Fruit fly (Drosophila melanogaster) whole organism, wandering third instar larva: ENCODE data around the gene janB.

Experiments
- Abd-B ChIP-seq: fragments of >200 bp; optimal IDR thresholded peaks from 2 replicates; lab custom pipeline; 2017; ENCODE audit warnings: missing biosample characterization, missing genetic modification characterization
- CG32264 ChIP-seq: fragments of 200-800 bp; sonication (Bioruptor generic); optimal IDR thresholded peaks from 2 replicates; lab custom pipeline; 2016; ENCODE audit warnings: missing biosample characterization, missing genetic modification characterization
- CG9705 ChIP-seq: fragments of 200-800 bp; sonication (Bioruptor generic); optimal IDR thresholded peaks from 2 replicates; lab custom pipeline; 2018; ENCODE audit warnings: missing biosample characterization, mild to moderate bottlenecking, missing genetic modification characterization
- CrebA ChIP-seq: fragments of 200-800 bp; sonication (Bioruptor generic); optimal IDR thresholded peaks from 2 replicates; lab custom pipeline; 2016; ENCODE audit warnings: missing biosample characterization, mild to moderate bottlenecking, missing genetic modification characterization, borderline replicate concordance
- Dfd ChIP-seq: fragments of >200 bp; optimal IDR thresholded peaks from 2 replicates; lab custom pipeline; 2017; ENCODE audit warnings: missing biosample characterization, missing genetic modification characterization
- Dif ChIP-seq: fragments of 200-275, 200-300 bp; sonication (Bioruptor generic); optimal IDR thresholded peaks from 2 replicates; lab custom pipeline; 2018; ENCODE audit warnings: missing biosample characterization, missing genetic modification characterization; ENCODE audit not compliant: partially characterized antibody
- GATAd ChIP-seq: sonication (Bioruptor generic); optimal IDR thresholded peaks from 2 replicates; lab custom pipeline; 2016; ENCODE audit warnings: missing biosample characterization, missing genetic modification characterization
- HLH106 ChIP-seq: fragments of 200-800 bp; optimal IDR thresholded peaks from 3 replicates; lab custom pipeline; 2019; ENCODE audit warnings: missing biosample characterization, mild to moderate bottlenecking, missing genetic modification characterization, moderate library complexity
- Hnf4 ChIP-seq: fragments of 200-800 bp; sonication (Bioruptor generic); optimal IDR thresholded peaks from 2 replicates; lab custom pipeline; 2016; ENCODE audit warnings: missing biosample characterization, mild to moderate bottlenecking, missing genetic modification characterization
- Hr78 ChIP-seq: fragments of >200 bp; optimal IDR thresholded peaks from 2 replicates; lab custom pipeline; 2017; ENCODE audit warnings: missing biosample characterization, missing genetic modification characterization
- Hr83 ChIP-seq: fragments of 200-300 bp; sonication (Bioruptor generic); optimal IDR thresholded peaks from 2 replicates; lab custom pipeline; 2016; ENCODE audit warnings: missing biosample characterization, mild to moderate bottlenecking, missing genetic modification characterization, moderate library complexity; ENCODE audit not compliant: poor library complexity, severe bottlenecking
- Jra ChIP-seq: sonication (Bioruptor generic); optimal IDR thresholded peaks from 2 replicates; lab custom pipeline; 2016; ENCODE audit warnings: missing biosample characterization, missing genetic modification characterization
- Mio ChIP-seq: sonication (Bioruptor generic); optimal IDR thresholded peaks from 2 replicates; lab custom pipeline; 2016; ENCODE audit warnings: missing biosample characterization, missing genetic modification characterization
- Myc ChIP-seq: fragments of >200 bp; optimal IDR thresholded peaks from 2 replicates; lab custom pipeline; 2017
- N ChIP-seq: fragments of >200 bp; optimal IDR thresholded peaks from 2 replicates; lab custom pipeline; 2018; ENCODE audit warnings: missing biosample characterization, missing external identifiers, missing genetic modification characterization
- OdsH ChIP-seq: fragments of 200-800 bp; sonication (Bioruptor generic); optimal IDR thresholded peaks from 2 replicates; lab custom pipeline; 2016; ENCODE audit warnings: missing biosample characterization, mild to moderate bottlenecking, missing genetic modification characterization
- Rel ChIP-seq, 2 experiments: fragments of 200-800 bp; sonication (Bioruptor generic) in 1 of 2; optimal IDR thresholded peaks; 2 replicates in 1 of 2; 3 replicates in 1 of 2; lab custom pipeline; 2016 to 2019; ENCODE audit warnings: mild to moderate bottlenecking in 2 of 2, missing biosample characterization in 2 of 2, missing genetic modification characterization in 2 of 2, moderate library complexity in 1 of 2
- Sp1 ChIP-seq: fragments of 200-800 bp; sonication (Bioruptor generic); optimal IDR thresholded peaks from 3 replicates; lab custom pipeline; 2019; ENCODE audit warnings: missing biosample characterization, mild to moderate bottlenecking, missing genetic modification characterization, moderate library complexity
- Vsx2 ChIP-seq: fragments of 200-300, 225-300 bp; sonication (Bioruptor generic); optimal IDR thresholded peaks from 2 replicates; lab custom pipeline; 2018; ENCODE audit warnings: missing biosample characterization, missing genetic modification characterization; ENCODE audit not compliant: partially characterized antibody
- br ChIP-seq: fragments of 200-800 bp; sonication (Bioruptor generic); optimal IDR thresholded peaks from 2 replicates; lab custom pipeline; 2016; ENCODE audit warnings: missing biosample characterization, missing genetic modification characterization
- brk ChIP-seq: fragments of 200-800 bp; sonication (Bioruptor generic); optimal IDR thresholded peaks from 2 replicates; lab custom pipeline; 2016; ENCODE audit warnings: missing biosample characterization, mild to moderate bottlenecking, missing genetic modification characterization
- dl ChIP-seq, 2 experiments: fragments of 175-275, 200-275 bp in 1 of 2; fragments of 200-275 bp in 1 of 2; sonication (Bioruptor generic); optimal IDR thresholded peaks; lab custom pipeline; 2018; ENCODE audit warnings: mild to moderate bottlenecking in 2 of 2, missing biosample characterization in 2 of 2, missing genetic modification characterization in 2 of 2, moderate library complexity in 2 of 2; ENCODE audit not compliant: partially characterized antibody in 2 of 2, insufficient read depth in 1 of 2
- dmrt93B ChIP-seq: fragments of 200-800 bp; sonication (Bioruptor generic); optimal IDR thresholded peaks from 2 replicates; lab custom pipeline; 2018; ENCODE audit warnings: missing biosample characterization, mild to moderate bottlenecking, missing genetic modification characterization
- dsf ChIP-seq: sonication (Bioruptor generic); optimal IDR thresholded peaks from 2 replicates; lab custom pipeline; 2016; ENCODE audit warnings: missing biosample characterization, missing genetic modification characterization, borderline replicate concordance
- ey ChIP-seq: fragments of 200-800 bp; sonication (Bioruptor generic); optimal IDR thresholded peaks from 2 replicates; lab custom pipeline; 2016; ENCODE audit warnings: missing biosample characterization, missing genetic modification characterization
- foxo ChIP-seq, 2 experiments: fragments of 200-800 bp; sonication (Bioruptor generic); optimal IDR thresholded peaks; 2 replicates in 1 of 2; 3 replicates in 1 of 2; lab custom pipeline; 2016 to 2017; ENCODE audit warnings: missing biosample characterization in 2 of 2, missing genetic modification characterization in 2 of 2
- fru ChIP-seq: fragments of 200-800 bp; sonication (Bioruptor generic); optimal IDR thresholded peaks from 3 replicates; lab custom pipeline; 2016; ENCODE audit warnings: missing biosample characterization, mild to moderate bottlenecking, missing genetic modification characterization
- h ChIP-seq: fragments of 200-800 bp; sonication (Bioruptor generic); optimal IDR thresholded peaks from 3 replicates; lab custom pipeline; 2016; ENCODE audit warnings: missing biosample characterization, mild to moderate bottlenecking, missing genetic modification characterization
- jim ChIP-seq: fragments of 175-275, 200-325 bp; sonication (Bioruptor generic); optimal IDR thresholded peaks from 2 replicates; lab custom pipeline; 2016; ENCODE audit warnings: missing biosample characterization, mild to moderate bottlenecking, missing genetic modification characterization
- lola ChIP-seq: fragments of >200 bp; optimal IDR thresholded peaks from 2 replicates; lab custom pipeline; 2017; ENCODE audit warnings: missing biosample characterization, missing genetic modification characterization
- pan ChIP-seq: fragments of >200 bp; optimal IDR thresholded peaks from 2 replicates; lab custom pipeline; 2017
- psq ChIP-seq: fragments of 200-800 bp; sonication (Bioruptor generic); optimal IDR thresholded peaks from 3 replicates; lab custom pipeline; 2017; ENCODE audit warnings: missing biosample characterization, mild to moderate bottlenecking, missing genetic modification characterization, moderate library complexity
- rgr ChIP-seq: fragments of 200-800 bp; sonication (Bioruptor generic); optimal IDR thresholded peaks from 3 replicates; lab custom pipeline; 2016; ENCODE audit warnings: missing biosample characterization, mild to moderate bottlenecking, missing genetic modification characterization
- sage ChIP-seq: fragments of 200-800 bp; sonication (Bioruptor generic); optimal IDR thresholded peaks from 2 replicates; lab custom pipeline; 2016; ENCODE audit warnings: missing biosample characterization, mild to moderate bottlenecking, missing genetic modification characterization
- sv ChIP-seq: fragments of 200-800 bp; sonication (Bioruptor generic); optimal IDR thresholded peaks from 3 replicates; lab custom pipeline; 2016; ENCODE audit warnings: missing biosample characterization, missing genetic modification characterization
- tai ChIP-seq: sonication (Bioruptor generic); optimal IDR thresholded peaks from 2 replicates; lab custom pipeline; 2016; ENCODE audit warnings: missing biosample characterization, missing genetic modification characterization
- usp ChIP-seq: fragments of >200 bp; optimal IDR thresholded peaks from 2 replicates; lab custom pipeline; 2017; ENCODE audit warnings: missing biosample characterization, missing genetic modification characterization
- woc ChIP-seq: sonication (Bioruptor generic); optimal IDR thresholded peaks from 2 replicates; lab custom pipeline; 2016; ENCODE audit warnings: missing biosample characterization, mild to moderate bottlenecking, missing genetic modification characterization

The janB gene

dm6 chr3R:30009173-30009572 is 29.4 kb downstream of the janB start, which contains the start of gene CG7912:
Gene CG7912, minus strand, starts transcription at chr3R:30009189.
- no peak for TF ChIP-seq Hr83 (GFP tag; lab: Kevin White, UChicago)
- no peak for TF ChIP-seq Myc
- no peak for TF ChIP-seq Hr78 (GFP tag; lab: Kevin White, UChicago)
- TF ChIP-seq HLH106 (tag; lab: Kevin White, UChicago) = no peak
- TF ChIP-seq Rel (GFP tag; optimal IDR thresholded peaks at IDR 0.05; lab: Kevin White, UChicago) = no peak
- no peak for TF ChIP-seq Rel (tag; optimal IDR thresholded peaks at IDR 0.05; lab: Kevin White, UChicago)
- TF ChIP-seq Abd-B (GFP tag; lab: Kevin White, UChicago) = no peak
- no peak for TF ChIP-seq usp (GFP tag; lab: Kevin White, UChicago)
- TF ChIP-seq Hnf4 = no peak
- no peak for TF ChIP-seq h
- TF ChIP-seq CG9705 (GFP tag; lab: Kevin White, UChicago) = no peak
- no peak for TF ChIP-seq Dfd (GFP tag; lab: Kevin White, UChicago)
- TF ChIP-seq foxo (GFP tag; optimal IDR thresholded peaks at IDR 0.05; lab: Kevin White, UChicago) = no peak
- no peak for TF ChIP-seq GATAd (GFP tag; lab: Kevin White, UChicago)
- no peak for TF ChIP-seq CG32264
- TF ChIP-seq jim = no peak
- no peak for TF ChIP-seq fru (GFP tag; lab: Kevin White, UChicago)
- no peak for TF ChIP-seq OdsH (GFP tag; lab: Kevin White, UChicago)
- TF ChIP-seq woc (GFP tag; lab: Kevin White, UChicago) = no peak
- no peak for TF ChIP-seq dl (GFP tag; optimal IDR thresholded peaks at IDR 0.05; lab: Kevin White, UChicago; ENCODE audit: insufficient read depth in 1 of 2, partially characterized antibody in 2 of 2)
- TF ChIP-seq, all 38 proteins: peak for 0

dm6 chr3R:30005332-30005979 is 33.1 kb downstream of the janB start:
- no peak for TF ChIP-seq tai
- TF ChIP-seq dl (GFP tag; optimal IDR thresholded peaks at IDR 0.05; lab: Kevin White, UChicago; ENCODE audit: insufficient read depth in 1 of 2, partially characterized antibody in 2 of 2) = no peak
- TF ChIP-seq rgr = no peak
- peak in 1 of 2 experiments; percentile 2 for TF ChIP-seq foxo (GFP tag; optimal IDR thresholded peaks at IDR 0.05; lab: Kevin White, UChicago)
- no peak for TF ChIP-seq Hr83 (GFP tag; lab: Kevin White, UChicago)
- no peak for TF ChIP-seq Abd-B (GFP tag; lab: Kevin White, UChicago)
- no peak for TF ChIP-seq sage (GFP tag; lab: Kevin White, UChicago)

dm6 chr3R:30004648-30005047 is 33.9 kb downstream of the janB start, which contains the start of the genes Nlp and Nph:
Gene Nlp, plus strand, starts transcription at chr3R:30004785.
Gene Nph, minus strand, starts transcription at chr3R:30004861.
- TF ChIP-seq CG32264 = no peak
- peak in 1 of 2 experiments; percentile 18 for TF ChIP-seq foxo (GFP tag; optimal IDR thresholded peaks at IDR 0.05; lab: Kevin White, UChicago)
- no peak for TF ChIP-seq Dif
- TF ChIP-seq dsf (GFP tag; lab: Kevin White, UChicago) = no peak
- TF ChIP-seq fru (GFP tag; lab: Kevin White, UChicago) = no peak
- TF ChIP-seq rgr = peak; percentile 50
- TF ChIP-seq Sp1 = peak; percentile 37
- TF ChIP-seq pan (lab: Kevin White, UChicago) = no peak
- TF ChIP-seq Hr78 (GFP tag; lab: Kevin White, UChicago) = no peak
- peak; percentile 25 for TF ChIP-seq psq (GFP tag; lab: Kevin White, UChicago)
- TF ChIP-seq h = peak; percentile 54
- no peak for TF ChIP-seq lola (GFP tag; lab: Kevin White, UChicago)
- TF ChIP-seq CG9705 (GFP tag; lab: Kevin White, UChicago) = no peak
- TF ChIP-seq Myc = peak; percentile 76
- TF ChIP-seq Rel (GFP tag; optimal IDR thresholded peaks at IDR 0.05; lab: Kevin White, UChicago) = no peak
- peak; percentile 36 for TF ChIP-seq Rel (tag; optimal IDR thresholded peaks at IDR 0.05; lab: Kevin White, UChicago)
- no peak for TF ChIP-seq usp (GFP tag; lab: Kevin White, UChicago)
- TF ChIP-seq jim = no peak
- no peak for TF ChIP-seq tai
- no peak for TF ChIP-seq Abd-B (GFP tag; lab: Kevin White, UChicago)
- no peak for TF ChIP-seq brk (GFP tag; lab: Kevin White, UChicago)
- no peak for TF ChIP-seq CrebA
- TF ChIP-seq Mio (GFP tag; lab: Kevin White, UChicago) = no peak
- TF ChIP-seq Dfd (GFP tag; lab: Kevin White, UChicago) = no peak
- no peak for TF ChIP-seq Hnf4
- TF ChIP-seq sv (GFP tag; lab: Kevin White, UChicago) = no peak
- no peak for TF ChIP-seq N (GFP tag; lab: Kevin White, UChicago)
- no peak for TF ChIP-seq Jra (GFP tag; lab: Kevin White, UChicago)
- TF ChIP-seq Hr83 (GFP tag; lab: Kevin White, UChicago) = no peak
- no peak for TF ChIP-seq ey (GFP tag; lab: Kevin White, UChicago)
- no peak for TF ChIP-seq woc (GFP tag; lab: Kevin White, UChicago)
- TF ChIP-seq Vsx2 (GFP tag; lab: Kevin White, UChicago) = no peak
- peak; percentile 0 for TF ChIP-seq OdsH (GFP tag; lab: Kevin White, UChicago)
- peak; percentile 39 for TF ChIP-seq br
- TF ChIP-seq dl (GFP tag; optimal IDR thresholded peaks at IDR 0.05; lab: Kevin White, UChicago; ENCODE audit: insufficient read depth in 1 of 2, partially characterized antibody in 2 of 2) = no peak
- no peak for TF ChIP-seq GATAd (GFP tag; lab: Kevin White, UChicago)
- TF ChIP-seq HLH106 (tag; lab: Kevin White, UChicago) = peak; percentile 29
- no peak for TF ChIP-seq sage (GFP tag; lab: Kevin White, UChicago)
- TF ChIP-seq dmrt93B = no peak
